Fruit fly (Drosophila melanogaster): ENCODE results near the gene ND-ACP.
A peak's percentile ranks its signal among the peaks of the same experiment; 100 is the strongest.

The ND-ACP gene

dm6 chr3L:1335989-1336961 lies 6.5 kb downstream of the ND-ACP start (continued):
- TF ChIP-seq BEAF-32 (GFP tag; optimal IDR thresholded peaks at IDR 0.05) (no peak), chm (GFP tag; IDR thresholded peaks at IDR 0.05) (no peak), CG8388 (GFP tag; optimal IDR thresholded peaks at IDR 0.05) (no peak), dysf (GFP tag; IDR thresholded peaks at IDR 0.05) (0 out of 3 replicates have a peak, but pooled peaks have one; percentile 22), CG10543 (GFP tag; optimal IDR thresholded peaks at IDR 0.05) (peak; percentile 41), CG9876 (GFP tag; optimal IDR thresholded peaks at IDR 0.05) (no peak), Hr78 (GFP tag; optimal IDR thresholded peaks at IDR 0.05) (peak in 1 of 2 experiments; percentile 17), ERR (GFP tag; optimal IDR thresholded peaks at IDR 0.05) (no peak), emc (GFP tag; optimal IDR thresholded peaks at IDR 0.05) (no peak), Adf1 (GFP tag; IDR thresholded peaks at IDR 0.05) (no peak; the same call in 1 of the 2 replicates), knrl (GFP tag; IDR thresholded peaks at IDR 0.05; ENCODE audit: partially characterized antibody) (no peak), CG15514 (GFP tag; optimal IDR thresholded peaks at IDR 0.05) (peak; percentile 89), CG16813 (GFP tag; IDR thresholded peaks at IDR 0.05; ENCODE audit: partially characterized antibody) (no peak), caup (GFP tag; optimal IDR thresholded peaks at IDR 0.05; ENCODE audit: severe bottlenecking) (no peak), sr (GFP tag; IDR thresholded peaks at IDR 0.05) (no peak), CG9932 (GFP tag; IDR thresholded peaks at IDR 0.05) (peak; percentile 30; the same call in 1 of the 2 replicates), vnd (GFP tag; IDR thresholded peaks at IDR 0.05; ENCODE audit: partially characterized antibody) (no peak), CG8924 (tag; optimal IDR thresholded peaks at IDR 0.05) (no peak), Dip2 (GFP tag; IDR thresholded peaks at IDR 0.05) (no peak), maf-S (GFP tag; optimal IDR thresholded peaks at IDR 0.05) (no peak), abd-A (tag; optimal IDR thresholded peaks at IDR 0.05) (no peak), NC2β (GFP tag; optimal IDR thresholded peaks at IDR 0.05) (no peak), vfl (GFP tag; optimal IDR thresholded peaks at IDR 0.05) (no peak), bab2 (GFP tag; optimal IDR thresholded peaks at IDR 0.05) (no peak), ham (GFP tag; IDR thresholded peaks at IDR 0.05) (no peak), bowl (GFP tag; IDR thresholded peaks at IDR 0.05) (no peak), CG43689 (GFP tag; IDR thresholded peaks at IDR 0.05) (no peak), Ravus (GFP tag; IDR thresholded peaks at IDR 0.05) (no peak), chif (GFP tag; optimal IDR thresholded peaks at IDR 0.05) (no peak), CG15696 (tag; optimal IDR thresholded peaks at IDR 0.05) (no peak), dm (GFP tag; optimal IDR thresholded peaks at IDR 0.05) (no peak), lilli (GFP tag; optimal IDR thresholded peaks at IDR 0.05) (peak; percentile 43), CG7786 (GFP tag; optimal IDR thresholded peaks at IDR 0.05) (no peak), CG4360 (GFP tag; IDR thresholded peaks at IDR 0.05) (peak; percentile 67; the same call in 1 of the 2 replicates), gcm2 (GFP tag; optimal IDR thresholded peaks at IDR 0.05) (no peak), ftz-f1 (GFP tag; optimal IDR thresholded peaks at IDR 0.05) (no peak), CG6175 (GFP tag; IDR thresholded peaks at IDR 0.05) (no peak), en (GFP tag; optimal IDR thresholded peaks at IDR 0.05) (no peak), Dbx (GFP tag; IDR thresholded peaks at IDR 0.05) (0 out of 3 replicates have a peak, but pooled peaks have one; percentile 26), GATAe (GFP tag; conservative IDR thresholded peaks at IDR 0.05) (peak; percentile 58; the same call in 1 of the 2 replicates), CG31224 (GFP tag; IDR thresholded peaks at IDR 0.05) (no peak), MBD-R2 (GFP tag; IDR thresholded peaks at IDR 0.05) (peak; percentile 36; the same call in 1 of the 2 replicates), CG14441 (GFP tag; IDR thresholded peaks at IDR 0.05) (peak; percentile 13; the same call in 1 of the 2 replicates), CG11696 (GFP tag; IDR thresholded peaks at IDR 0.05) (peak; percentile 91), Mad (GFP tag; optimal IDR thresholded peaks at IDR 0.05) (no peak), CG15479 (GFP tag; optimal IDR thresholded peaks at IDR 0.05) (peak; percentile 55), slbo (GFP tag; IDR thresholded peaks at IDR 0.05) (peak; percentile 35; the same call in 1 of the 2 replicates), ro (GFP tag; IDR thresholded peaks at IDR 0.05) (no peak), CG6765 (GFP tag; optimal IDR thresholded peaks at IDR 0.05) (no peak)
